Worm (Caenorhabditis elegans) whole organism, young adult: ENCODE results near the gene F54D5.23.
A peak's percentile ranks its signal among the peaks of the same experiment; 100 is the strongest.

Experiments
- B0019.2 ChIP-seq: fragments of 200-800 bp; sonication (Bioruptor generic); conservative IDR thresholded peaks from 2 replicates; pipeline ENCODE4 v1.3.6; 2022; ENCODE audit warnings: missing genetic modification reagents, missing genetic modification characterization, missing compliant biosample characterization
- B0035.1 ChIP-seq: sonication (generic microtip); optimal IDR thresholded peaks from 2 replicates; lab custom pipeline; 2016; ENCODE audit warnings: missing genetic modification characterization, mild to moderate bottlenecking, missing compliant biosample characterization, missing genotype, missing genetic modification reagents
- B0336.3 ChIP-seq: fragments of 200-800 bp; sonication (Bioruptor generic); IDR thresholded peaks from 2 replicates; pipeline ENCODE4 v1.3.6; 2022; ENCODE audit warnings: missing genetic modification characterization, missing compliant biosample characterization
- D2030.7 ChIP-seq: fragments of 200-800 bp; sonication (Bioruptor generic); IDR thresholded peaks from 2 replicates; pipeline ENCODE4 v1.3.6; 2022; ENCODE audit warnings: missing genetic modification reagents, missing genetic modification characterization, missing compliant biosample characterization
- F22D6.2 ChIP-seq: sonication (generic microtip); optimal IDR thresholded peaks from 2 replicates; lab custom pipeline; 2016; ENCODE audit warnings: mild to moderate bottlenecking, missing genetic modification characterization, missing compliant biosample characterization
- F23B12.7 ChIP-seq: sonication (generic microtip); optimal IDR thresholded peaks from 2 replicates; lab custom pipeline; 2017; ENCODE audit warnings: missing genetic modification characterization, mild to moderate bottlenecking, missing compliant biosample characterization, antibody characterized with exemption, moderate library complexity; ENCODE audit not compliant: insufficient read depth
- F39B2.1 ChIP-seq: fragments of 200-800 bp; sonication (Bioruptor generic); IDR thresholded peaks from 2 replicates; pipeline ENCODE4 v1.3.6; 2022; ENCODE audit warnings: missing genetic modification reagents, missing genetic modification characterization, missing compliant biosample characterization
- K11D2.4 ChIP-seq: fragments of 200-800 bp; sonication (Bioruptor generic); IDR thresholded peaks from 2 replicates; pipeline ENCODE4 v1.3.6; 2022; ENCODE audit warnings: missing genetic modification reagents, missing genetic modification characterization, missing compliant biosample characterization
- T07F8.4 ChIP-seq: sonication (generic microtip); optimal IDR thresholded peaks from 2 replicates; lab custom pipeline; 2016; ENCODE audit warnings: mild to moderate bottlenecking, missing genetic modification characterization, moderate library complexity, missing compliant biosample characterization
- Y53G8AR.9 ChIP-seq: fragments of 200-800 bp; sonication (Bioruptor generic); conservative IDR thresholded peaks from 2 replicates; pipeline ENCODE4 v1.3.6; 2022; ENCODE audit warnings: missing genetic modification reagents, missing genetic modification characterization, missing compliant biosample characterization
- Y56A3A.18 ChIP-seq: fragments of 200-800 bp; sonication (Bioruptor generic); IDR thresholded peaks from 2 replicates; pipeline ENCODE4 v1.3.6; 2022; ENCODE audit warnings: missing genetic modification reagents, missing genetic modification characterization, missing compliant biosample characterization
- Y79H2A.3 ChIP-seq: fragments of 200-800 bp; sonication (Bioruptor generic); conservative IDR thresholded peaks from 2 replicates; pipeline ENCODE4 v1.3.6; 2022; ENCODE audit warnings: missing genetic modification reagents, missing genetic modification characterization, missing compliant biosample characterization
- Y95B8A.8 ChIP-seq: fragments of 200-800 bp; sonication (Bioruptor generic); IDR thresholded peaks from 2 replicates; pipeline ENCODE4 v1.3.6; 2022; ENCODE audit warnings: missing genetic modification reagents, missing genetic modification characterization, missing compliant biosample characterization
- aptf-2 ChIP-seq: fragments of 200-800 bp; sonication (Bioruptor generic); conservative IDR thresholded peaks from 2 replicates; pipeline ENCODE4 v1.3.6; 2022; ENCODE audit warnings: missing genetic modification reagents, missing genetic modification characterization, missing compliant biosample characterization
- aptf-3 ChIP-seq: fragments of 200-800 bp; sonication (Bioruptor generic); IDR thresholded peaks from 2 replicates; pipeline ENCODE4 v1.3.6; 2022; ENCODE audit warnings: missing genetic modification characterization, missing compliant biosample characterization
- atf-7 ChIP-seq: sonication (generic microtip); optimal IDR thresholded peaks from 2 replicates; lab custom pipeline; 2017; ENCODE audit warnings: mild to moderate bottlenecking, missing genetic modification characterization, missing compliant biosample characterization
- cebp-1 ChIP-seq, 2 experiments: fragments of 200-800 bp in 1 of 2; sonication (Bioruptor generic) in 1 of 2; sonication (generic microtip) in 1 of 2; IDR thresholded peaks in 1 of 2; optimal IDR thresholded peaks in 1 of 2; 2 replicates each; pipeline versions ENCODE4 v1.3.6 to Lab custom; 2017 to 2022; ENCODE audit warnings: missing compliant biosample characterization in 2 of 2, missing genetic modification characterization in 2 of 2, mild to moderate bottlenecking in 1 of 2, missing genetic modification reagents in 1 of 2, moderate library complexity in 1 of 2
- cebp-2 ChIP-seq: fragments of 200-800 bp; sonication (Bioruptor generic); IDR thresholded peaks from 2 replicates; pipeline ENCODE4 v1.3.6; 2022; ENCODE audit warnings: missing genetic modification characterization, missing compliant biosample characterization
- ceh-100 ChIP-seq: fragments of 200-800 bp; sonication (Bioruptor generic); IDR thresholded peaks from 2 replicates; pipeline ENCODE4 v1.3.6; 2022; ENCODE audit warnings: missing genetic modification reagents, missing genetic modification characterization, missing compliant biosample characterization
- ceh-27 ChIP-seq: fragments of 200-800 bp; sonication (Bioruptor generic); optimal IDR thresholded peaks from 2 replicates; lab custom pipeline; 2018; ENCODE audit warnings: mild to moderate bottlenecking, missing genetic modification characterization, moderate library complexity, missing compliant biosample characterization
- ceh-79 ChIP-seq: sonication (generic microtip); optimal IDR thresholded peaks from 2 replicates; lab custom pipeline; 2017; ENCODE audit warnings: mild to moderate bottlenecking, missing genetic modification characterization, missing compliant biosample characterization
- ceh-91 ChIP-seq: fragments of 200-800 bp; sonication (Bioruptor generic); IDR thresholded peaks from 2 replicates; pipeline ENCODE4 v1.3.6; 2022; ENCODE audit warnings: missing genetic modification reagents, missing genetic modification characterization, missing compliant biosample characterization
- chd-7 ChIP-seq: sonication (generic microtip); optimal IDR thresholded peaks from 2 replicates; lab custom pipeline; 2016; ENCODE audit warnings: mild to moderate bottlenecking, missing genetic modification characterization, moderate library complexity, missing compliant biosample characterization
- die-1 ChIP-seq: sonication (generic microtip); optimal IDR thresholded peaks from 2 replicates; lab custom pipeline; 2016; ENCODE audit warnings: missing genotype, mild to moderate bottlenecking, missing genetic modification characterization, missing compliant biosample characterization
- dox-1 ChIP-seq: fragments of 200-800 bp; sonication (Bioruptor generic); IDR thresholded peaks from 2 replicates; pipeline ENCODE4 v1.3.6; 2022; ENCODE audit warnings: missing genetic modification reagents, missing genetic modification characterization, missing compliant biosample characterization
- egl-18 ChIP-seq: fragments of 200-800 bp; sonication (Bioruptor generic); IDR thresholded peaks from 2 replicates; pipeline ENCODE4 v1.3.6; 2022; ENCODE audit warnings: missing genetic modification reagents, missing genetic modification characterization, missing compliant biosample characterization
- egrh-3 ChIP-seq: fragments of 200-800 bp; sonication (Bioruptor generic); IDR thresholded peaks from 2 replicates; pipeline ENCODE4 v1.3.6; 2022; ENCODE audit warnings: missing genetic modification reagents, missing genetic modification characterization, missing compliant biosample characterization
- ets-4 ChIP-seq: fragments of 200-800 bp; sonication (Bioruptor generic); optimal IDR thresholded peaks from 2 replicates; lab custom pipeline; 2018; ENCODE audit warnings: mild to moderate bottlenecking, missing genetic modification characterization, missing compliant biosample characterization
- fkh-3 ChIP-seq: sonication (generic microtip); optimal IDR thresholded peaks from 2 replicates; lab custom pipeline; 2016; ENCODE audit warnings: mild to moderate bottlenecking, missing genetic modification characterization, missing compliant biosample characterization
- him-1 ChIP-seq: sonication (generic microtip); optimal IDR thresholded peaks from 2 replicates; lab custom pipeline; 2016; ENCODE audit warnings: missing genotype, missing genetic modification reagents, missing genetic modification characterization, missing compliant biosample characterization
- hlh-26 ChIP-seq: fragments of 200-800 bp; sonication (Bioruptor generic); conservative IDR thresholded peaks from 2 replicates; pipeline ENCODE4 v1.3.6; 2022; ENCODE audit warnings: missing genetic modification reagents, missing genetic modification characterization, missing compliant biosample characterization
- hsf-1 ChIP-seq: fragments of 200-800 bp; sonication (Bioruptor generic); IDR thresholded peaks from 2 replicates; pipeline ENCODE4 v1.3.6; 2022; ENCODE audit warnings: missing genetic modification reagents, missing genetic modification characterization, missing compliant biosample characterization
- lin-54 ChIP-seq: fragments of 200-800 bp; sonication (Bioruptor generic); optimal IDR thresholded peaks from 2 replicates; lab custom pipeline; 2018; ENCODE audit warnings: mild to moderate bottlenecking, missing genetic modification characterization, missing compliant biosample characterization
- madf-10 ChIP-seq: sonication (generic microtip); optimal IDR thresholded peaks from 2 replicates; lab custom pipeline; 2016; ENCODE audit warnings: mild to moderate bottlenecking, missing genetic modification characterization, missing compliant biosample characterization
- madf-3 ChIP-seq: fragments of 200-800 bp; sonication (Bioruptor generic); IDR thresholded peaks from 2 replicates; pipeline ENCODE4 v1.3.6; 2022; ENCODE audit warnings: missing genetic modification reagents, missing genetic modification characterization, missing compliant biosample characterization
- mel-28 ChIP-seq: sonication (generic microtip); optimal IDR thresholded peaks from 2 replicates; lab custom pipeline; 2016; ENCODE audit warnings: borderline replicate concordance, mild to moderate bottlenecking, missing genetic modification characterization, missing compliant biosample characterization
- nfyb-1 ChIP-seq: fragments of 200-800 bp; sonication (Bioruptor generic); IDR thresholded peaks from 2 replicates; pipeline ENCODE4 v1.3.6; 2022; ENCODE audit warnings: missing genetic modification reagents, missing genetic modification characterization, missing compliant biosample characterization
- nhr-90 ChIP-seq: sonication (generic microtip); optimal IDR thresholded peaks from 2 replicates; lab custom pipeline; 2016; ENCODE audit warnings: missing genotype, mild to moderate bottlenecking, missing genetic modification characterization, missing compliant biosample characterization
- rcor-1 ChIP-seq: fragments of 200-800 bp; sonication (Bioruptor generic); IDR thresholded peaks from 2 replicates; pipeline ENCODE4 v1.3.6; 2022; ENCODE audit warnings: missing genetic modification reagents, missing genetic modification characterization, missing compliant biosample characterization
- snpc-3.4 ChIP-seq: sonication (generic microtip); optimal IDR thresholded peaks from 2 replicates; lab custom pipeline; 2017; ENCODE audit warnings: missing genetic modification characterization, mild to moderate bottlenecking, missing compliant biosample characterization, antibody characterized with exemption, moderate library complexity, missing genotype, missing genetic modification reagents
- somi-1 ChIP-seq: fragments of 200-800 bp; sonication (Bioruptor generic); optimal IDR thresholded peaks from 2 replicates; lab custom pipeline; 2018; ENCODE audit warnings: mild to moderate bottlenecking, missing genetic modification characterization, missing compliant biosample characterization
- tbp1 ChIP-seq: fragments of 200-800 bp; sonication (Bioruptor generic); optimal IDR thresholded peaks from 2 replicates; lab custom pipeline; 2018; ENCODE audit warnings: mild to moderate bottlenecking, missing genetic modification characterization, missing compliant biosample characterization
- tlf-1 ChIP-seq: fragments of 200-800 bp; sonication (Bioruptor generic); optimal IDR thresholded peaks from 2 replicates; lab custom pipeline; 2018; ENCODE audit warnings: mild to moderate bottlenecking, missing genetic modification characterization, missing compliant biosample characterization
- unc-62 ChIP-seq: fragments of 150-350 bp; optimal IDR thresholded peaks from 2 replicates; lab custom pipeline; 2014; ENCODE audit warnings: missing biosample characterization, missing genetic modification reagents, missing genetic modification characterization
- zim-3 ChIP-seq: sonication (generic microtip); optimal IDR thresholded peaks from 2 replicates; lab custom pipeline; 2017; ENCODE audit warnings: mild to moderate bottlenecking, missing genetic modification characterization, moderate library complexity, missing compliant biosample characterization
- ztf-26 ChIP-seq: sonication (generic microtip); optimal IDR thresholded peaks from 2 replicates; lab custom pipeline; 2017; ENCODE audit warnings: missing genetic modification characterization, missing compliant biosample characterization
- ztf-28 ChIP-seq: fragments of 200-800 bp; sonication (Bioruptor generic); IDR thresholded peaks from 2 replicates; pipeline ENCODE4 v1.3.6; 2022; ENCODE audit warnings: missing genetic modification reagents, missing genetic modification characterization, missing compliant biosample characterization
- ztf-6 ChIP-seq: fragments of 200-800 bp; sonication (Bioruptor generic); IDR thresholded peaks from 2 replicates; pipeline ENCODE4 v1.3.6; 2022; ENCODE audit warnings: missing genetic modification reagents, missing genetic modification characterization, missing compliant biosample characterization

F54D5.23 gene

ce11 chrII:11547254-11547687, 21.8 kb downstream of the F54D5.23 start, which contains the start of gene F54D5.7:
TSS of gene F54D5.7 (plus strand) at chrII:11547517.
- TF ChIP-seq die-1 (tag; lab: Kevin White, UChicago): peak; percentile 50
- TF ChIP-seq aptf-2: 0 out of 2 replicates have a peak, but pooled peaks have one; percentile 29
- no peak for TF ChIP-seq ztf-6 (GFP tag; lab: Robert Waterston, UW)
- peak; percentile 59 for TF ChIP-seq atf-7 (tag; lab: Kevin White, UChicago)
- peak; percentile 49 for TF ChIP-seq ceh-100 (GFP tag; lab: Robert Waterston, UW)
- TF ChIP-seq ets-4: peak; percentile 96
- TF ChIP-seq D2030.7 (GFP tag; lab: Robert Waterston, UW): no peak
- TF ChIP-seq B0035.1 (tag; lab: Kevin White, UChicago): peak; percentile 62
- TF ChIP-seq ceh-91 (GFP tag; lab: Robert Waterston, UW): no peak
- no peak for TF ChIP-seq Y95B8A.8
- no peak for TF ChIP-seq B0019.2
- peak; percentile 22 for TF ChIP-seq T07F8.4 (tag; lab: Kevin White, UChicago)
- TF ChIP-seq Y56A3A.18: peak; percentile 77; the same call in 1 of the 2 replicates
- TF ChIP-seq mel-28 (tag; lab: Kevin White, UChicago): peak; percentile 26
- peak; percentile 84 for TF ChIP-seq tlf-1 (GFP tag; lab: Kevin White, UChicago)
- TF ChIP-seq hsf-1: peak; percentile 74
- TF ChIP-seq cebp-2 (GFP tag; lab: Robert Waterston, UW): peak; percentile 85
- no peak for TF ChIP-seq somi-1
- peak; percentile 74 for TF ChIP-seq rcor-1 (GFP tag; lab: Robert Waterston, UW)
- peak; percentile 76 for TF ChIP-seq lin-54 (GFP tag; lab: Kevin White, UChicago)
- peak; percentile 15; the same call in 1 of the 2 replicates for TF ChIP-seq cebp-1 (GFP tag; IDR thresholded peaks at IDR 0.05; lab: Robert Waterston, UW)
- peak; percentile 73 for TF ChIP-seq cebp-1 (tag; optimal IDR thresholded peaks at IDR 0.05; lab: Kevin White, UChicago)
- TF ChIP-seq B0336.3 (GFP tag; lab: Robert Waterston, UW): peak; percentile 91
- peak; percentile 84; the same call in 1 of the 2 replicates for TF ChIP-seq nfyb-1 (GFP tag; lab: Robert Waterston, UW)
- peak; percentile 73 for TF ChIP-seq ztf-26
- no peak for TF ChIP-seq unc-62 (GFP tag; lab: Kevin White, UChicago)
- TF ChIP-seq chd-7 (tag; lab: Kevin White, UChicago): peak; percentile 74
- peak; percentile 42 for TF ChIP-seq ceh-27 (GFP tag; lab: Kevin White, UChicago)
- peak; percentile 74 for TF ChIP-seq madf-10 (tag; lab: Kevin White, UChicago)
- TF ChIP-seq ceh-79 (tag; lab: Kevin White, UChicago): no peak
- no peak for TF ChIP-seq ztf-28 (GFP tag; lab: Robert Waterston, UW)
- 0 out of 2 replicates have a peak, but pooled peaks have one; percentile 15 for TF ChIP-seq egrh-3 (GFP tag; lab: Robert Waterston, UW)
- peak; percentile 11 for TF ChIP-seq F22D6.2 (tag; lab: Kevin White, UChicago)
- peak; percentile 34 for TF ChIP-seq zim-3 (tag; lab: Kevin White, UChicago)
- TF ChIP-seq Y79H2A.3: no peak
- TF ChIP-seq him-1 (tag; lab: Kevin White, UChicago): no peak
- peak; percentile 60 for TF ChIP-seq tbp1 (GFP tag; lab: Kevin White, UChicago)
- 0 out of 2 replicates have a peak, but pooled peaks have one; percentile 32 for TF ChIP-seq madf-3
- TF ChIP-seq egl-18: no peak
- peak; percentile 88 for TF ChIP-seq Y53G8AR.9 (GFP tag; lab: Robert Waterston, UW)
- no peak for TF ChIP-seq fkh-3
- no peak for TF ChIP-seq F39B2.1 (GFP tag; lab: Robert Waterston, UW)
- peak; percentile 60; the same call in 1 of the 2 replicates for TF ChIP-seq K11D2.4 (GFP tag; lab: Robert Waterston, UW)
- peak; percentile 61; the same call in 1 of the 2 replicates for TF ChIP-seq dox-1 (GFP tag; lab: Robert Waterston, UW)
- peak; percentile 34 for TF ChIP-seq nhr-90
- TF ChIP-seq snpc-3.4 (tag; lab: Kevin White, UChicago): peak; percentile 70
- TF ChIP-seq aptf-3 (GFP tag; lab: Robert Waterston, UW): no peak
- no peak for TF ChIP-seq hlh-26
- peak; percentile 35 for TF ChIP-seq F23B12.7
